Fruit fly (Drosophila melanogaster) whole organism, prepupa: Measurements from ENCODE around the gene CG5377.

Experiments
- CG16779 ChIP-seq: fragments of 200-800 bp; sonication (Bioruptor generic); optimal IDR thresholded peaks from 3 replicates; lab custom pipeline; 2017; ENCODE audit warnings: missing biosample characterization, mild to moderate bottlenecking, missing genetic modification characterization
- CG6792 ChIP-seq: fragments of 200-800 bp; sonication (Bioruptor generic); optimal IDR thresholded peaks from 3 replicates; lab custom pipeline; 2016; ENCODE audit warnings: missing biosample characterization, missing genetic modification characterization
- Smox ChIP-seq: fragments of 200-800 bp; sonication (Bioruptor generic); optimal IDR thresholded peaks from 3 replicates; lab custom pipeline; 2016; ENCODE audit warnings: missing biosample characterization, missing genetic modification characterization
- Sox14 ChIP-seq: fragments of 200-800 bp; sonication (Bioruptor generic); optimal IDR thresholded peaks from 3 replicates; lab custom pipeline; 2016; ENCODE audit warnings: missing biosample characterization, missing genetic modification characterization
- Sox15 ChIP-seq: fragments of 200-800 bp; sonication (Bioruptor generic); optimal IDR thresholded peaks from 3 replicates; lab custom pipeline; 2016; ENCODE audit warnings: missing biosample characterization, missing genetic modification characterization
- salr ChIP-seq, 2 experiments: fragments of 200-800 bp; sonication (Bioruptor generic); optimal IDR thresholded peaks; 3 replicates each; lab custom pipeline; 2016 to 2018; ENCODE audit warnings: missing biosample characterization in 2 of 2, missing genetic modification characterization in 2 of 2, mild to moderate bottlenecking in 1 of 2
- topi ChIP-seq: fragments of 200-800 bp; sonication (Bioruptor generic); optimal IDR thresholded peaks from 3 replicates; lab custom pipeline; 2016; ENCODE audit warnings: missing biosample characterization, missing genetic modification characterization

DNA sequence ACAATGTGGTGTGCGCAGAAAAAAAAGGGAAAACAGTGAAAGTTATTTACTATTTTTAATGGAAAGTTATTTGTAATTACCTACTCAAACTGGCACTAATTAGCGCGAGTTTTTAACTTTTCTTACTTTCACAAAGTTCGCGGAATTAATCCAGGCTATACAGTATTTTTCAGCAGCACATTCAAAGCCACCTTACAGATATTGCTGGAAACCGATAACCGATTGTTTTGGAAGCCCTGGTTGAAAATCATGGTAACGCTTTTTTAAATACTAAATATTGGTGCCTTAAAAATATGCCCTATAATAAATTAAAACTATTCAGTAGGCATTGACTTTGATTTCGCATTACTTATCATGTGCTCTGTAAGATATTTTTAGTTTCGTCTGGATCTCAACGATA, 24.8 kb upstream of the CG5377 start, which contains the start of gene tHMG2:
- TF ChIP-seq topi (GFP tag; lab: Kevin White, UChicago) (no peak), Sox15 (GFP tag; lab: Kevin White, UChicago) (no peak), CG6792 (GFP tag; lab: Kevin White, UChicago) (no peak), Smox (GFP tag; lab: Kevin White, UChicago) (no peak), salr (GFP tag; optimal IDR thresholded peaks at IDR 0.05; lab: Kevin White, UChicago) (no peak), Sox14 (GFP tag; lab: Kevin White, UChicago) (no peak), CG16779 (tag; lab: Kevin White, UChicago) (no peak)
